Worm (Caenorhabditis elegans) whole organism, L4/young adult: ENCODE data around the gene F46G10.4.

Experiments
- W03F9.2 ChIP-seq: fragments of 150-350 bp; optimal IDR thresholded peaks from 2 replicates; lab custom pipeline; 2014; ENCODE audit warnings: missing biosample characterization, missing genetic modification characterization
- dao-5 ChIP-seq: sonication (generic microtip); optimal IDR thresholded peaks from 2 replicates; lab custom pipeline; 2016; ENCODE audit warnings: missing genotype, missing genetic modification characterization, moderate library complexity, missing compliant biosample characterization
- him-1 ChIP-seq: sonication (generic microtip); optimal IDR thresholded peaks from 2 replicates; lab custom pipeline; 2016; ENCODE audit warnings: missing genotype, missing genetic modification reagents, missing genetic modification characterization, missing compliant biosample characterization

Gene F46G10.4

DNA sequence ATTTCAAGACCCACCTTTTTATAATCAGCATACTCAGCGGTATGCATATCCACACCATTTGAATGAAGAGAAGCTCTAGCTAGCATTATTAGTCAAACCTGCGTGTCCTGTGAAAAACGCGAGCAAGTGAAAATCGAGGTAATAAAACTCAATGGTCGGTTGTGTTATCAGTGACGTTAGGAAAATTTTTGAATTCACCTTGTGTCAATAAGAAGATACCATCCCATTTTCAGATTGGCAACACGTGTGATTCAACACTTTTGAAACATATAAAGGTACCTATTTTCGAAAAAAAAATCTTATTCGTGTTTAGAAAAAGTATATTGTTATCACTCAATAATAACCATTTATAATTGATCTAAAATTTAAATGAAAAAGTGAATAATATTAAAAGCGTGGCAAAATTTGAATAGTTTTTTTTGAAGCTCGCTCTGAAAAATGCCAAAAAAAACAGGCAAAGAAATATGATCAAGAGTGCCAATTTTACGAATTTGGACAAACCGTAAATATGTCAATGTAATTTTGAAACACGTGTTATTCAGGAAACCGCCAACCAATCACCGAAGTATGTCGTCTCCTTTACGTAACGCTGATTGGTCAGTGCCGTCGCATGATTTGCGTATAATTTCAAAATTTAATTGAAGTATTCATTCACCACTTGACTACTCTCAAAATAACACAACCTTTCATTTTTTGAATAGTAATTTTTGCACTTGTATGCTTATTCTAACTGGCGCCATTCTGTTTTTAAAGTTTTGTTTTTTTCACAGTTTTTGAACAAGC is 22.0 kb upstream of the F46G10.4 start, which contains the start of gene F46G10.1:
Gene F46G10.1, minus strand, starts transcription at position 115 of the 783 bp plus-strand sequence.
- TF ChIP-seq him-1 (no peak), W03F9.2 (tag; lab: Kevin White, UChicago) (no peak), dao-5 (tag; lab: Kevin White, UChicago) (no peak)

DNA sequence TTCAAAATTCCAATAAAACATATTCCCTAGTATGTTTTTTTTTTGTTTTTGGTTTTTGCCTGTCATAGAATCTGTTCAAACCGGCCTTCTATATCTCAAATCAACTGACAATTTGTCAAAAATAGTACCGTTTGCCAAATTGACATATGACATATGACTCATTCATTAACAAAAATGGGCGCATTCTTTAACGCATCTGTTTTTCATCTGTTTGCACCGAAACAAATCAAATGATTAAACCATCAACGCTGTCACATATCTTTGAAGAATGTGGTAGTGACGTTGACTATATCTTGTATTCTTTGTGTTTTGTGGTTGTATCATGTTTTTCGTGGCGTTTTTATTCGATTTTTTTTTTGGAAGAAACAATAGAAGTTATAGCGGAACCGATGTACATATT is 18.8 kb upstream of the F46G10.4 start:
- TF ChIP-seq him-1 (no peak), dao-5 (tag; lab: Kevin White, UChicago) (no peak), W03F9.2 (tag; lab: Kevin White, UChicago) (no peak)

DNA sequence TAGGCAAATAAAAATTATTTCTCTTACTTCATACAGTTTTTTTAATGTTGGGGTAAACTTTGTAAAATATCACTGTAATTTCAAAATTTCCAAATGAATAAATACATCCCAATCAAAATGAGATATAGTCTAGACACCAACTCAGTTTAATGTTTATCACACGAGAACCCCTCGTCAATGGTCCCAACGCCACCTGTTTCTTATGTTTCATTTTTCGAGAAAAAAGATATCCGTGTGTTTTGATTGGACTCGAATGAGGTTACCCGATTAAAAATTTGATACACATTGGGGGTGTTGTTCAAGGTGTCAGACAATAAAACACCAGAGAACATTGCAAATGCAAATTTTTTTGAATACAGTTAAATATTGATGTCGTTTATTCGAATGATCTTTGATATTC is 16.3 kb upstream of the F46G10.4 start:
- no peak for TF ChIP-seq him-1
- TF ChIP-seq dao-5 (tag; lab: Kevin White, UChicago), result no peak
- no peak for TF ChIP-seq W03F9.2 (tag; lab: Kevin White, UChicago)

ce11 chrX:13318316-13318715 is 15.5 kb upstream of the F46G10.4 start:
- no peak for TF ChIP-seq W03F9.2 (tag; lab: Kevin White, UChicago)
- TF ChIP-seq him-1, result no peak
- TF ChIP-seq dao-5 (tag; lab: Kevin White, UChicago), result no peak

ce11 chrX:13320575-13320974 is 13.3 kb upstream of the F46G10.4 start:
- no peak for TF ChIP-seq dao-5 (tag; lab: Kevin White, UChicago)
- TF ChIP-seq him-1, result no peak
- TF ChIP-seq W03F9.2 (tag; lab: Kevin White, UChicago), result no peak

- TF ChIP-seq W03F9.2 (tag; lab: Kevin White, UChicago) (no peak), him-1 (no peak), dao-5 (tag; lab: Kevin White, UChicago) (no peak)
These were observed 11.0 kb upstream of the F46G10.4 start, which contains the start of gene F46G10.2 for ce11 chrX:13322886-13323285. TSS of gene F46G10.2 (plus strand) at chrX:13322963.

DNA sequence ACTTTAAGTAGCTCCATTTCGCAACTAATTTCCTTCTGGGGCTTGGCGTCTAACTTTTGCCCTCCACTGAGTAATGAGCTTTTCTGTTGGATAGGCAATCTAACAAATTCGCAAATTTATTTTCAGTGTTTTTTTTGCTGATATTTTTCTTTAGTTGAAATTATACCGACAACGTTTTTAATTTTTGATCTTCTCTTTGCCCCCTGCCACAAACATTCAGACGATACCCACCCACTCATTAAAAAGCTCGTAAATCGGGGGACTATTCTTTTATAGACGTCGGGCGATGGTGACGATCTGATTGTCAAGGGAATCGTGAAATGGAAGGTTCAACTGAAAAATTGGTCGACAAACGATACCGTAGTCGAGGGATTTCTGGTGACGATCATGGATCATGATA is 10.1 kb upstream of the F46G10.4 start:
- TF ChIP-seq dao-5 (tag; lab: Kevin White, UChicago), result no peak
- TF ChIP-seq W03F9.2 (tag; lab: Kevin White, UChicago), result no peak
- TF ChIP-seq him-1, result no peak

- no peak for TF ChIP-seq him-1
- no peak for TF ChIP-seq dao-5 (tag; lab: Kevin White, UChicago)
- no peak for TF ChIP-seq W03F9.2 (tag; lab: Kevin White, UChicago)
These were observed 9.5 kb upstream of the F46G10.4 start for ce11 chrX:13324326-13324725.

- no peak for TF ChIP-seq him-1
- TF ChIP-seq dao-5 (tag; lab: Kevin White, UChicago), result no peak
- no peak for TF ChIP-seq W03F9.2 (tag; lab: Kevin White, UChicago)
These were observed 8.8 kb upstream of the F46G10.4 start for ce11 chrX:13325039-13325438.

- TF ChIP-seq him-1 (no peak), dao-5 (tag; lab: Kevin White, UChicago) (no peak), W03F9.2 (tag; lab: Kevin White, UChicago) (no peak)
These were observed 5.8 kb upstream of the F46G10.4 start, which contains the start of gene sir-2.2 for ce11 chrX:13328034-13328433. TSS of gene sir-2.2 (plus strand) at chrX:13328067.

DNA sequence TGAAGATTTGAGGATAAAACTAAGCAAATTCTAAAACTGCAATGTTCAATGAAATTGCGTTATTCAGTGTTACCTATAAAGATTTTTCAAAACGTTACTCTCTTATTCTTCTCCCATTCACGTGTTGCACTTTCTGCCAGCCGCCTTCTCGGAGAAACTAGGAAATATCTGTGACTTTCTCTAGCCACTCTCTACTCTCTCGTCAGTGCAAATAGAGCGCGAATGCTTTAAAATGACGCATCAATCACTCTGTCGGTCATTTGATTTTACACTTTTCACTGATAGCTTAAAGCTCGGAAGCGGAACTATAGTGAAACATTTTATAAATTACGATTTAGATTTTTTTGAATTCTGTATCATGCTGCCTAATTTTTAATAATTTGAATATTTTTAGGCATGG is 5.0 kb upstream of the F46G10.4 start:
- TF ChIP-seq W03F9.2 (tag; lab: Kevin White, UChicago), result peak; percentile 63
- TF ChIP-seq him-1, result no peak

- TF ChIP-seq dao-5 (tag; lab: Kevin White, UChicago), result no peak
- no peak for TF ChIP-seq W03F9.2 (tag; lab: Kevin White, UChicago)
- TF ChIP-seq him-1, result no peak
These were observed 2.5 kb upstream of the F46G10.4 start, which contains the start of gene sir-2.3 for ce11 chrX:13331386-13331785. TSS of gene sir-2.3 (plus strand) at chrX:13331686.

DNA sequence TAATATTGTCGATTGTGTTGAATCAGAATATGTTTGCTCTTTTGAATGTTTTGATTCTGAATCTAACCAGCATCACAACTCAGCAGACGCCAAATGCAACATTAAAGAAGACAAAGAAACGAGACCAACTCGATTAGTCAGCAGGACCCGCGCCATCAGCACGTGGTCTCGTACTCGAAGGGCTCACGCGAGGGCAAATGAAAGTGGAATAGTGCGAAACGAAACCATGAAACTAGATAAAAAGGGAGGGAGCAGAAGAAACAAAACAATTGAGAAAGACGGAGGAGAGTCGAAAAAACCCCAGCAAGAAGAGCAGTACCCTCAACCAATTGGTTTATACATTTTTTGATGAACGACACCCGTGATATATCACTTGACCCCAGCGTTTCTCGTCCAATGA is 3.2 kb downstream of the F46G10.4 start:
- no peak for TF ChIP-seq W03F9.2 (tag; lab: Kevin White, UChicago)
- TF ChIP-seq dao-5 (tag; lab: Kevin White, UChicago), result no peak
- no peak for TF ChIP-seq him-1

DNA sequence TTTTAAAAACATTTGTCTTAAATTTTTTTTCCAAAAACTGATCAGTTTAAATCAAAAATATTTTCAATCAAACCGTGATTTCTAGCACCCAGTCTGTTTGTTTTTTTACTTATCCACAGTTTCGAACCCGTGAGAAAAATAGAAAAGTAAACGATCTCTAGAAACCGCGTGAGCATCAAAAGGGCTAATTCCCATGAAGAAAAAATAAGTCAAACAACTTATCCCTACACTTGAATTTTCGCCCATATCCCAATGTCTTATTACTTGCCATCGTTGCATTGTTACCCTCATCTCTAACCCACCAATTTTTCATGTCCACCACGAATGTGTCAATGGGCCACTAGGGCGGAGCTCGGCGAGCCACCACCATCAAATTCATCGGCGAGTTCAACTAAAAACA is 3.9 kb downstream of the F46G10.4 start, which contains the start of gene ptr-24:
Gene ptr-24, plus strand, starts transcription at position 301 of the 400 bp plus-strand sequence.
- no peak for TF ChIP-seq him-1
- no peak for TF ChIP-seq dao-5 (tag; lab: Kevin White, UChicago)
- no peak for TF ChIP-seq W03F9.2 (tag; lab: Kevin White, UChicago)
